Fruit fly (Drosophila melanogaster) whole organism, embryonic: ENCODE measurements around the gene Etl1.

Experiments used
- Bdp1 ChIP-seq: fragments of 200-800 bp; sonication (Bioruptor generic); optimal IDR thresholded peaks from 3 replicates; lab custom pipeline; 2016; ENCODE audit warnings: missing biosample characterization, missing genetic modification characterization
- Bteb2 ChIP-seq: fragments of 200-800 bp; sonication (Bioruptor generic); optimal IDR thresholded peaks from 2 replicates; lab custom pipeline; 2016; ENCODE audit warnings: missing biosample characterization, missing genetic modification characterization
- CG1024 ChIP-seq: fragments of 200-800 bp; sonication (Bioruptor generic); IDR thresholded peaks from 2 replicates; pipeline ENCODE4 v1.3.6; 2022; ENCODE audit warnings: missing biosample characterization, missing genetic modification characterization
- CG10274 ChIP-seq: fragments of 200-800 bp; sonication (Bioruptor generic); optimal IDR thresholded peaks from 3 replicates; lab custom pipeline; 2017; ENCODE audit warnings: missing biosample characterization, mild to moderate bottlenecking, missing genetic modification characterization
- CG12744 ChIP-seq: fragments of 200-800 bp; sonication (Bioruptor generic); optimal IDR thresholded peaks from 2 replicates; lab custom pipeline; 2016; ENCODE audit warnings: missing biosample characterization, missing genetic modification characterization
- CG14441 ChIP-seq: fragments of 200-800 bp; sonication (Bioruptor generic); IDR thresholded peaks from 2 replicates; pipeline ENCODE4 v1.3.6; 2022; ENCODE audit warnings: missing biosample characterization, missing genetic modification characterization
- CG14667 ChIP-seq: fragments of 200-800 bp; sonication (Bioruptor generic); IDR thresholded peaks from 2 replicates; pipeline ENCODE4 v1.3.6; 2022; ENCODE audit warnings: missing biosample characterization, missing genetic modification characterization
- CG15269 ChIP-seq: fragments of 200-800 bp; sonication (Bioruptor generic); optimal IDR thresholded peaks from 2 replicates; lab custom pipeline; 2018; ENCODE audit warnings: missing biosample characterization, mild to moderate bottlenecking, missing genetic modification characterization, moderate library complexity
- CG15601 ChIP-seq: fragments of 200-800 bp; sonication (Bioruptor generic); optimal IDR thresholded peaks from 3 replicates; lab custom pipeline; 2019; ENCODE audit warnings: missing biosample characterization, mild to moderate bottlenecking, missing genetic modification characterization, moderate library complexity
- CG17328 ChIP-seq: fragments of 200-800 bp; sonication (Bioruptor generic); IDR thresholded peaks from 2 replicates; pipeline ENCODE4 v1.3.6; 2022; ENCODE audit warnings: missing biosample characterization, missing genetic modification characterization
- CG32767 ChIP-seq: fragments of 200-800 bp; sonication (Bioruptor generic); IDR thresholded peaks from 2 replicates; pipeline ENCODE4 v1.3.6; 2022; ENCODE audit warnings: missing biosample characterization, missing genetic modification characterization
- CG32772 ChIP-seq: fragments of 200-800 bp; sonication (Bioruptor generic); IDR thresholded peaks from 2 replicates; pipeline ENCODE4 v1.3.6; 2022; ENCODE audit warnings: missing biosample characterization, missing genetic modification characterization
- CG33557 ChIP-seq: fragments of 200-800 bp; sonication (Bioruptor generic); optimal IDR thresholded peaks from 2 replicates; lab custom pipeline; 2019; ENCODE audit warnings: missing biosample characterization, mild to moderate bottlenecking, missing genetic modification characterization, moderate library complexity
- CG3838 ChIP-seq: fragments of 200-800 bp; sonication (Bioruptor generic); optimal IDR thresholded peaks from 3 replicates; lab custom pipeline; 2016; ENCODE audit warnings: missing biosample characterization, missing genetic modification characterization
- CG3847 ChIP-seq: fragments of 200-800 bp; sonication (Bioruptor generic); IDR thresholded peaks from 2 replicates; pipeline ENCODE4 v1.3.6; 2022; ENCODE audit warnings: missing biosample characterization, missing genetic modification characterization
- CG4404 ChIP-seq: fragments of 200-800 bp; sonication (Bioruptor generic); IDR thresholded peaks from 2 replicates; pipeline ENCODE4 v1.3.6; 2022; ENCODE audit warnings: missing biosample characterization, missing genetic modification characterization
- CG7556 ChIP-seq: fragments of 200-800 bp; sonication (Bioruptor generic); optimal IDR thresholded peaks from 2 replicates; lab custom pipeline; 2017; ENCODE audit warnings: missing biosample characterization, mild to moderate bottlenecking, missing genetic modification characterization
- CG7928 ChIP-seq: fragments of 200-800 bp; sonication (Bioruptor generic); optimal IDR thresholded peaks from 2 replicates; lab custom pipeline; 2017; ENCODE audit warnings: missing biosample characterization, mild to moderate bottlenecking, missing genetic modification characterization
- CG8359 ChIP-seq: fragments of 200-800 bp; sonication (Bioruptor generic); optimal IDR thresholded peaks from 2 replicates; lab custom pipeline; 2017; ENCODE audit warnings: missing biosample characterization, mild to moderate bottlenecking, missing genetic modification characterization, borderline replicate concordance
- CTCF ChIP-seq: fragments of 200-800 bp; sonication (Bioruptor generic); optimal IDR thresholded peaks from 2 replicates; lab custom pipeline; 2017; ENCODE audit warnings: missing biosample characterization, mild to moderate bottlenecking, missing genetic modification characterization, moderate library complexity
- D19A ChIP-seq: fragments of 200-800 bp; optimal IDR thresholded peaks from 3 replicates; lab custom pipeline; 2019; ENCODE audit warnings: missing biosample characterization, mild to moderate bottlenecking, missing genetic modification characterization, moderate library complexity
- D19B ChIP-seq: fragments of 200-800 bp; sonication (Bioruptor generic); optimal IDR thresholded peaks from 2 replicates; lab custom pipeline; 2017; ENCODE audit warnings: missing biosample characterization, mild to moderate bottlenecking, missing genetic modification characterization
- Dbx ChIP-seq: fragments of 200-800 bp; sonication (Bioruptor generic); IDR thresholded peaks from 3 replicates; pipeline ENCODE4 v1.3.6; 2022; ENCODE audit warnings: missing biosample characterization, missing genetic modification characterization
- Doc3 ChIP-seq: fragments of 200-800 bp; sonication (Bioruptor generic); IDR thresholded peaks from 3 replicates; pipeline ENCODE4 v1.3.6; 2022; ENCODE audit warnings: missing biosample characterization, missing genetic modification characterization; ENCODE audit not compliant: partially characterized antibody
- Elba2 ChIP-seq: fragments of 200-800 bp; sonication (Bioruptor generic); optimal IDR thresholded peaks from 3 replicates; lab custom pipeline; 2016; ENCODE audit warnings: missing biosample characterization, missing genetic modification characterization
- GATAe ChIP-seq: fragments of 200-800 bp; sonication (Bioruptor generic); conservative IDR thresholded peaks from 2 replicates; pipeline ENCODE4 v1.3.6; 2022; ENCODE audit warnings: missing biosample characterization, missing genetic modification characterization
- Gsc ChIP-seq: fragments of 200-800 bp; sonication (Bioruptor generic); IDR thresholded peaks from 2 replicates; pipeline ENCODE4 v1.3.6; 2022; ENCODE audit warnings: missing biosample characterization, missing genetic modification characterization
- H15 ChIP-seq: fragments of 200-800 bp; sonication (Bioruptor generic); IDR thresholded peaks from 3 replicates; pipeline ENCODE4 v1.3.6; 2022; ENCODE audit warnings: missing biosample characterization, missing genetic modification characterization
- HLH3B ChIP-seq: fragments of 200-800 bp; sonication (Bioruptor generic); IDR thresholded peaks from 2 replicates; pipeline ENCODE4 v1.3.6; 2022; ENCODE audit warnings: missing biosample characterization, missing genetic modification characterization
- HLH54F ChIP-seq: fragments of 200-800 bp; sonication (Bioruptor generic); optimal IDR thresholded peaks from 3 replicates; lab custom pipeline; 2016; ENCODE audit warnings: missing biosample characterization, missing genetic modification characterization
- HLHmδ ChIP-seq: fragments of 200-800 bp; sonication (Bioruptor generic); optimal IDR thresholded peaks from 2 replicates; lab custom pipeline; 2018; ENCODE audit warnings: missing biosample characterization, mild to moderate bottlenecking, missing genetic modification characterization, moderate library complexity
- Med ChIP-seq: fragments of 200-800 bp; sonication (Bioruptor generic); peaks from one replicate; lab custom pipeline; 2016; ENCODE audit warnings: missing biosample characterization, missing genetic modification characterization, mild to moderate bottlenecking, inconsistent platforms, moderate library complexity
- Spps ChIP-seq: fragments of 200-800 bp; sonication (Bioruptor generic); optimal IDR thresholded peaks from 2 replicates; lab custom pipeline; 2018; ENCODE audit warnings: missing biosample characterization, mild to moderate bottlenecking, missing genetic modification characterization
- Sry-δ ChIP-seq: fragments of 200-800 bp; sonication (Bioruptor generic); optimal IDR thresholded peaks from 2 replicates; lab custom pipeline; 2016; ENCODE audit warnings: missing biosample characterization, missing genetic modification characterization
- Vsx1 ChIP-seq: fragments of 200-800 bp; sonication (Bioruptor generic); optimal IDR thresholded peaks from 2 replicates; lab custom pipeline; 2017; ENCODE audit warnings: missing biosample characterization, mild to moderate bottlenecking, missing genetic modification characterization, missing genetic modification reagents
- ab ChIP-seq: fragments of 200-800 bp; sonication (Bioruptor generic); optimal IDR thresholded peaks from 2 replicates; lab custom pipeline; 2016; ENCODE audit warnings: missing biosample characterization, missing genetic modification characterization
- amos ChIP-seq: fragments of 200-800 bp; sonication (Bioruptor generic); IDR thresholded peaks from 2 replicates; pipeline ENCODE4 v1.3.6; 2022; ENCODE audit warnings: missing biosample characterization, missing genetic modification characterization; ENCODE audit not compliant: partially characterized antibody
- aop ChIP-seq: fragments of 200-800 bp; sonication (Bioruptor generic); IDR thresholded peaks from 2 replicates; pipeline ENCODE4 v1.3.6; 2022; ENCODE audit warnings: missing biosample characterization, missing genetic modification characterization
- chn ChIP-seq: fragments of 200-800 bp; sonication (Bioruptor generic); optimal IDR thresholded peaks from 2 replicates; lab custom pipeline; 2016; ENCODE audit warnings: missing biosample characterization, missing genetic modification characterization
- corto ChIP-seq: fragments of 200-800 bp; sonication (Bioruptor generic); optimal IDR thresholded peaks from 2 replicates; lab custom pipeline; 2016; ENCODE audit warnings: missing biosample characterization, mild to moderate bottlenecking, missing genetic modification characterization, moderate library complexity
- cwo ChIP-seq: fragments of 200-800 bp; sonication (Bioruptor generic); optimal IDR thresholded peaks from 3 replicates; lab custom pipeline; 2017; ENCODE audit warnings: missing biosample characterization, missing genetic modification characterization, mild to moderate bottlenecking, moderate library complexity, missing genetic modification reagents
- fd102C ChIP-seq: fragments of 200-800 bp; sonication (Bioruptor generic); optimal IDR thresholded peaks from 2 replicates; lab custom pipeline; 2018; ENCODE audit warnings: missing biosample characterization, mild to moderate bottlenecking, missing genetic modification characterization, moderate library complexity
- fru ChIP-seq: fragments of >200 bp; optimal IDR thresholded peaks from 2 replicates; lab custom pipeline; 2017
- grau ChIP-seq: fragments of 200-800 bp; optimal IDR thresholded peaks from 3 replicates; lab custom pipeline; 2019; ENCODE audit warnings: missing biosample characterization, mild to moderate bottlenecking, missing genetic modification characterization, moderate library complexity
- insv ChIP-seq, 2 experiments: fragments of 200-800 bp; sonication (Bioruptor generic); optimal IDR thresholded peaks; 3 replicates each; lab custom pipeline; 2016 to 2018; ENCODE audit warnings: missing biosample characterization in 2 of 2, missing genetic modification characterization in 2 of 2
- ken ChIP-seq: fragments of 200-800 bp; sonication (Bioruptor generic); IDR thresholded peaks from 3 replicates; pipeline ENCODE4 v1.3.6; 2022; ENCODE audit warnings: missing biosample characterization, missing genetic modification characterization
- nau ChIP-seq: fragments of 200-800 bp; sonication (Bioruptor generic); optimal IDR thresholded peaks from 3 replicates; lab custom pipeline; 2017; ENCODE audit warnings: missing biosample characterization, mild to moderate bottlenecking, missing genetic modification characterization, missing genetic modification reagents
- pho ChIP-seq: fragments of 200-800 bp; sonication (Bioruptor generic); optimal IDR thresholded peaks from 2 replicates; lab custom pipeline; 2016; ENCODE audit warnings: missing biosample characterization, missing genetic modification characterization
- ranshi ChIP-seq: fragments of 200-800 bp; sonication (Bioruptor generic); IDR thresholded peaks from 2 replicates; pipeline ENCODE4 v1.3.6; 2022; ENCODE audit warnings: missing biosample characterization, missing genetic modification characterization
- sens-2 ChIP-seq: fragments of 200-800 bp; sonication (Bioruptor generic); IDR thresholded peaks from 2 replicates; pipeline ENCODE4 v1.3.6; 2022; ENCODE audit warnings: missing biosample characterization, missing genetic modification characterization
- sisA ChIP-seq: fragments of 200-800 bp; sonication (Bioruptor generic); IDR thresholded peaks from 2 replicates; pipeline ENCODE4 v1.3.6; 2022; ENCODE audit warnings: missing biosample characterization, missing genetic modification characterization
- tll ChIP-seq, 2 experiments: fragments of 200-800 bp in 1 of 2; fragments of >200 bp in 1 of 2; sonication (Bioruptor generic) in 1 of 2; optimal IDR thresholded peaks; 2 replicates each; lab custom pipeline; 2017 to 2019; ENCODE audit warnings: missing biosample characterization in 2 of 2, missing genetic modification characterization in 2 of 2, mild to moderate bottlenecking in 1 of 2, moderate library complexity in 1 of 2
- yki ChIP-seq: fragments of >200 bp; optimal IDR thresholded peaks from 3 replicates; lab custom pipeline; 2018

The Etl1 gene

dm6 chr2L:9921401-9921800 lies 9.0 kb upstream of the Etl1 start, which contains the start of gene CG4592 (continued):
- TF ChIP-seq pho (GFP tag; lab: Kevin White, UChicago), result no peak
- 0 out of 2 replicates have a peak, but pooled peaks have one; percentile 32 for TF ChIP-seq CG17328
- TF ChIP-seq CG32767 (GFP tag; lab: Robert Waterston, UW), result peak; percentile 56; the same call in 1 of the 2 replicates
- TF ChIP-seq sens-2 (GFP tag; lab: Robert Waterston, UW), result no peak
- no peak for TF ChIP-seq CG15269 (tag; lab: Kevin White, UChicago)
- TF ChIP-seq ranshi (GFP tag; lab: Robert Waterston, UW), result peak; percentile 66
- no peak for TF ChIP-seq Gsc (GFP tag; lab: Robert Waterston, UW)
- no peak for TF ChIP-seq H15
- TF ChIP-seq HLH54F (GFP tag; lab: Kevin White, UChicago), result peak; percentile 29
- TF ChIP-seq CG14667 (GFP tag; lab: Robert Waterston, UW), result no peak
- TF ChIP-seq insv (GFP tag; optimal IDR thresholded peaks at IDR 0.05; lab: Kevin White, UChicago), result no peak
- TF ChIP-seq CG7556, result no peak
- TF ChIP-seq tll (GFP tag; optimal IDR thresholded peaks at IDR 0.05; lab: Kevin White, UChicago), result no peak
- TF ChIP-seq nau (GFP tag; lab: Kevin White, UChicago), result no peak
- TF ChIP-seq Dbx, result peak; percentile 66; the same call in 2 of the 3 replicates
- TF ChIP-seq Bteb2, result peak; percentile 28
- no peak for TF ChIP-seq sisA (GFP tag; lab: Robert Waterston, UW)
- no peak for TF ChIP-seq yki
- no peak for TF ChIP-seq D19A (tag; lab: Kevin White, UChicago)
- peak; percentile 5 for TF ChIP-seq CG3838 (GFP tag; lab: Kevin White, UChicago)
- TF ChIP-seq aop, result no peak
- no peak for TF ChIP-seq ab (GFP tag; lab: Kevin White, UChicago)
- peak; percentile 62; the same call in 1 of the 2 replicates for TF ChIP-seq HLH3B
- peak; percentile 22 for TF ChIP-seq CG12744 (GFP tag; lab: Kevin White, UChicago)
- peak; percentile 14 for TF ChIP-seq cwo
- TF ChIP-seq corto, result no peak
- no peak for TF ChIP-seq CG8359 (GFP tag; lab: Kevin White, UChicago)
- TF ChIP-seq Vsx1 (GFP tag; lab: Kevin White, UChicago), result no peak
- TF ChIP-seq CTCF (GFP tag; lab: Kevin White, UChicago), result no peak
- TF ChIP-seq CG32772 (GFP tag; lab: Robert Waterston, UW), result 0 out of 2 replicates have a peak, but pooled peaks have one; percentile 22
- no peak for TF ChIP-seq CG10274
- no peak for TF ChIP-seq CG33557 (GFP tag; lab: Kevin White, UChicago)
- peak; percentile 53; the same call in 1 of the 2 replicates for TF ChIP-seq CG14441
- peak; percentile 93 for TF ChIP-seq Med (GFP tag; lab: Kevin White, UChicago)
- TF ChIP-seq Sry-δ (GFP tag; lab: Kevin White, UChicago), result no peak
- no peak for TF ChIP-seq HLHmδ (GFP tag; lab: Kevin White, UChicago)
- TF ChIP-seq CG4404 (GFP tag; lab: Robert Waterston, UW), result no peak
- TF ChIP-seq Spps (tag; lab: Kevin White, UChicago), result peak; percentile 22
- TF ChIP-seq CG3847, result peak; percentile 40; the same call in 1 of the 2 replicates
- TF ChIP-seq D19B (GFP tag; lab: Kevin White, UChicago), result no peak
- TF ChIP-seq GATAe (GFP tag; lab: Robert Waterston, UW), result no peak
- TF ChIP-seq CG7928 (GFP tag; lab: Kevin White, UChicago), result no peak
- TF ChIP-seq grau (tag; lab: Kevin White, UChicago), result no peak
- TF ChIP-seq CG1024 (GFP tag; lab: Robert Waterston, UW), result peak; percentile 25; the same call in 1 of the 2 replicates
- TF ChIP-seq Bdp1, result peak; percentile 18
- TF ChIP-seq amos (GFP tag; lab: Robert Waterston, UW), result no peak
- TF ChIP-seq Doc3, result no peak
- TF ChIP-seq chn (GFP tag; lab: Kevin White, UChicago), result peak; percentile 42
- TF ChIP-seq CG15601 (tag; lab: Kevin White, UChicago), result no peak
- peak; percentile 76; the same call in 2 of the 3 replicates for TF ChIP-seq ken (GFP tag; lab: Robert Waterston, UW)
- no peak for TF ChIP-seq Elba2
- no peak for TF ChIP-seq fru (lab: Kevin White, UChicago)
- no peak for TF ChIP-seq fd102C (GFP tag; lab: Kevin White, UChicago)
